Fruit fly (Drosophila melanogaster): Measurements from ENCODE around the gene MetRS-m.

Gene MetRS-m

DNA sequence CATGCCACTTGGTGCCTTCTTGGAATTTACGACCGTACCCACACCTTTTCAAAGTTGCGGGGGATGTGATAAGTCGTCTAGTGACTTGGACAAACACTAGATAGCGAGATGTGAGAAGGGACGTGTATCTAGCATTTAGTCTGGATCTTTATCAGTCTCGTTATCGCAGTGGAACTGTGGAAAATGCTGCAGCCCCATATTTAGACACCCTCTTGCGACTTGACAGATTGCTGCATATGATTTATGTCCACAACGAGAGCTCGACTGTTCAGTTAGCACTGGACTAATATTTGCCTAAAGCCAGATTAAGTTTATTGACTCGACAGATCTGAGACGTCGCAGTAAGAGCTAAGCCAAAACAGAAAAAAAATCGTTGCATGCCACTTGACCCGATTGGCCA, 40.1 kb upstream of the MetRS-m start (continued):
- TF ChIP-seq MESR4 (GFP tag; optimal IDR thresholded peaks at IDR 0.05) = no peak
- TF ChIP-seq CG4424 (GFP tag; optimal IDR thresholded peaks at IDR 0.05) = no peak
- TF ChIP-seq YL-1 (GFP tag; optimal IDR thresholded peaks at IDR 0.05) = no peak
- no peak for TF ChIP-seq dati (GFP tag; IDR thresholded peaks at IDR 0.05)
- no peak for TF ChIP-seq Mrtf (GFP tag; IDR thresholded peaks at IDR 0.05)
- TF ChIP-seq CG6654 (GFP tag; optimal IDR thresholded peaks at IDR 0.05) = no peak
- no peak for TF ChIP-seq crc (GFP tag; optimal IDR thresholded peaks at IDR 0.05)
- TF ChIP-seq dmrt99B (tag; optimal IDR thresholded peaks at IDR 0.05) = no peak
- no peak for TF ChIP-seq E2f2 (GFP tag; IDR thresholded peaks at IDR 0.05)
- TF ChIP-seq MTF-1 (GFP tag; optimal IDR thresholded peaks at IDR 0.05; ENCODE audit: borderline replicate concordance) = peak; percentile 57
- TF ChIP-seq CG5245 (GFP tag; optimal IDR thresholded peaks at IDR 0.05) = no peak
- TF ChIP-seq CG12104 (GFP tag; optimal IDR thresholded peaks at IDR 0.05) = peak; percentile 13
- TF ChIP-seq odd (GFP tag; optimal IDR thresholded peaks at IDR 0.05) = peak; percentile 50
- no peak for TF ChIP-seq NfI (GFP tag; optimal IDR thresholded peaks at IDR 0.05)
- no peak for TF ChIP-seq trem (tag; optimal IDR thresholded peaks at IDR 0.05)
- TF ChIP-seq crol (GFP tag; IDR thresholded peaks at IDR 0.05) = no peak
- no peak for TF ChIP-seq CG17612 (GFP tag; IDR thresholded peaks at IDR 0.05)
- TF ChIP-seq CG10147 (GFP tag; optimal IDR thresholded peaks at IDR 0.05) = no peak
- no peak for TF ChIP-seq chn (GFP tag; optimal IDR thresholded peaks at IDR 0.05)
- TF ChIP-seq chif (GFP tag; optimal IDR thresholded peaks at IDR 0.05) = no peak
- no peak for TF ChIP-seq Neu2 (GFP tag; optimal IDR thresholded peaks at IDR 0.05; ENCODE audit: borderline replicate concordance)
- peak; percentile 38 for TF ChIP-seq CG10543 (GFP tag; optimal IDR thresholded peaks at IDR 0.05)
- no peak for TF ChIP-seq fu2 (GFP tag; optimal IDR thresholded peaks at IDR 0.05)
- TF ChIP-seq ken (GFP tag; IDR thresholded peaks at IDR 0.05) = no peak
- TF ChIP-seq CG4404 (GFP tag; IDR thresholded peaks at IDR 0.05) = no peak
- no peak for TF ChIP-seq pb (GFP tag; optimal IDR thresholded peaks at IDR 0.05)
- no peak for TF ChIP-seq Gug (GFP tag; IDR thresholded peaks at IDR 0.05)
- no peak for TF ChIP-seq C15 (GFP tag; IDR thresholded peaks at IDR 0.05)
- TF ChIP-seq lmd (GFP tag; IDR thresholded peaks at IDR 0.05) = no peak
- TF ChIP-seq CG43689 (GFP tag; IDR thresholded peaks at IDR 0.05) = no peak
- TF ChIP-seq CG10267 (tag; optimal IDR thresholded peaks at IDR 0.05) = peak; percentile 3
- TF ChIP-seq ash1 (GFP tag; optimal IDR thresholded peaks at IDR 0.05) = no peak
- TF ChIP-seq Adf1 (GFP tag; IDR thresholded peaks at IDR 0.05) = no peak
- peak; percentile 26 for TF ChIP-seq CG17385 (GFP tag; optimal IDR thresholded peaks at IDR 0.05)
- TF ChIP-seq sens-2 (GFP tag; IDR thresholded peaks at IDR 0.05) = no peak
- no peak for TF ChIP-seq Antp (GFP tag; optimal IDR thresholded peaks at IDR 0.05)
- no peak for TF ChIP-seq klu (GFP tag; IDR thresholded peaks at IDR 0.05)
- TF ChIP-seq Trl (optimal IDR thresholded peaks at IDR 0.05) = no peak
- TF ChIP-seq Trl (GFP tag; optimal IDR thresholded peaks at IDR 0.05) = no peak
- 0 out of 2 replicates have a peak, but pooled peaks have one; percentile 26 for TF ChIP-seq vvl (GFP tag; IDR thresholded peaks at IDR 0.05)
- no peak for TF ChIP-seq CG13123 (GFP tag; optimal IDR thresholded peaks at IDR 0.05)

DNA sequence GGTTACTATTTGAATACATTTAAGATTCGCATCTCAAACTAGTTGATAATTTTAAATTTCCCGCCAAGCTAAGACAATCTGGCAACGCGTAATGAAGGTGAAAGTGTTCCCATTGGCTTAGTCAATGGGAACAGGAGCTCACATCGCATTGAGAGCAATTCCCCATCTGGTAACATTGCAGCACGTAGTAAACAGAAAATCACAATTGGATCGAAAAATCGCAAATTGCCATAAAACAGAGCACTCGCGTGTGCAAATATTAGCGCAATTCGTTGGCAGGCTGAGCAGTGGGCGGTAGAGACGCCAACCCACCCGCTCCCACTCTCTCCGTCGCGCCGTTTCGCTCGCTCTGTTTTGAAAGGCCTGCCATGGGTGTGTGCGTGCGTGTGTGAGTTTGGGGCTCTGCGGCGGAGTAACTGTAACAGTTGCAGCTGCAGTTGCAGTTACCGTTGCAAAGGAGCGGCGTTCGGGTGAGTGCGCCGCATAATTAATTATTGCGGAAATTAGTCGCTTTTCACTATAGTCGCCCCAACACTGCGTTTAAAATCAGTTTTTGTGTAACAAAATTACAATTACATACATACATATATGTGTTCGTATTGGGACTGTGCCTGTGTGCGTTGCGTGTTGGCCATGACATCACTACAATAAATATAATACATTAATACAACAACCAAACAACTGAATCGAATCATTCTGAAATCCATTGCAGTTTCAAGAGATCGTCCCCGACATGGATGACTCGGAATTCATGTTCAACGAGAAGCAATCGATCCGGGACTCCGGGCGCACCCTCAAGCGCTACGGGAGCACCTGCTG, 38.5 kb upstream of the MetRS-m start:
- no peak for TF ChIP-seq seq (GFP tag; IDR thresholded peaks at IDR 0.05)
- TF ChIP-seq CG14710 (tag; optimal IDR thresholded peaks at IDR 0.05) = peak; percentile 40
- no peak for TF ChIP-seq psq (GFP tag; optimal IDR thresholded peaks at IDR 0.05)
- no peak for TF ChIP-seq her (GFP tag; optimal IDR thresholded peaks at IDR 0.05)
- 0 out of 3 replicates have a peak, but pooled peaks have one; percentile 23 for TF ChIP-seq knrl (GFP tag; IDR thresholded peaks at IDR 0.05; ENCODE audit: partially characterized antibody)
- TF ChIP-seq so (GFP tag; IDR thresholded peaks at IDR 0.05) = no peak
- no peak for TF ChIP-seq lilli (GFP tag; optimal IDR thresholded peaks at IDR 0.05)
- TF ChIP-seq scrt (GFP tag; optimal IDR thresholded peaks at IDR 0.05) = no peak
- no peak for TF ChIP-seq CG3281 (GFP tag; optimal IDR thresholded peaks at IDR 0.05)
- TF ChIP-seq Hmx (GFP tag; optimal IDR thresholded peaks at IDR 0.05) = no peak
- TF ChIP-seq gro (GFP tag; optimal IDR thresholded peaks at IDR 0.05) = no peak
- TF ChIP-seq nmo (GFP tag; optimal IDR thresholded peaks at IDR 0.05) = no peak
- TF ChIP-seq Side (GFP tag; optimal IDR thresholded peaks at IDR 0.05) = peak; percentile 4

All from whole organism, embryonic.